Worm (Caenorhabditis elegans): ENCODE results near the gene C55A6.10.

- TF ChIP-seq T22C8.4 (GFP tag; IDR thresholded peaks at IDR 0.05) (no peak), flt-1 (GFP tag; IDR thresholded peaks at IDR 0.05) (no peak), klf-2 (GFP tag; conservative IDR thresholded peaks at IDR 0.05) (no peak), ref-1 (GFP tag; conservative IDR thresholded peaks at IDR 0.05) (no peak), ztf-23 (GFP tag; IDR thresholded peaks at IDR 0.05) (no peak), med-1 (GFP tag; optimal IDR thresholded peaks at IDR 0.05; ENCODE audit: insufficient read depth) (no peak), ztf-29 (GFP tag; IDR thresholded peaks at IDR 0.05) (no peak), cog-1 (tag; optimal IDR thresholded peaks at IDR 0.05) (no peak), tab-1 (GFP tag; IDR thresholded peaks at IDR 0.05) (no peak)
Measured at ce11 chrV:11508773-11509172, 3.6 kb downstream of the C55A6.10 start, which contains the start of gene ttll-5.
